Worm (Caenorhabditis elegans) whole organism, late embryonic: ENCODE data around the gene Y51B9A.14.

Experiments used
- F13H6.1 ChIP-seq: sonication (generic microtip); optimal IDR thresholded peaks from 2 replicates; lab custom pipeline; 2016; ENCODE audit warnings: missing genetic modification characterization, missing compliant biosample characterization
- T23F11.4 ChIP-seq: fragments of 200-800 bp; sonication (Bioruptor generic); optimal IDR thresholded peaks from 2 replicates; lab custom pipeline; 2018; ENCODE audit warnings: mild to moderate bottlenecking, missing genetic modification characterization, missing compliant biosample characterization
- ceh-14 ChIP-seq: sonication (generic microtip); optimal IDR thresholded peaks from 2 replicates; lab custom pipeline; 2016; ENCODE audit warnings: missing genotype, missing genetic modification characterization, missing compliant biosample characterization
- ceh-18 ChIP-seq: sonication (generic microtip); optimal IDR thresholded peaks from 2 replicates; lab custom pipeline; 2016; ENCODE audit warnings: missing genetic modification characterization, missing compliant biosample characterization
- dmd-4 ChIP-seq: sonication (generic microtip); optimal IDR thresholded peaks from 2 replicates; lab custom pipeline; 2016; ENCODE audit warnings: borderline replicate concordance, missing genetic modification characterization, missing compliant biosample characterization
- dve-1 ChIP-seq: sonication (generic microtip); optimal IDR thresholded peaks from 2 replicates; lab custom pipeline; 2017; ENCODE audit warnings: antibody characterized with exemption, mild to moderate bottlenecking, missing genetic modification characterization, missing compliant biosample characterization
- hlh-30 ChIP-seq: sonication (generic microtip); optimal IDR thresholded peaks from 2 replicates; lab custom pipeline; 2017; ENCODE audit warnings: antibody characterized with exemption, missing genetic modification characterization, missing compliant biosample characterization; ENCODE audit not compliant: insufficient read depth
- nfya-1 ChIP-seq: sonication (generic microtip); optimal IDR thresholded peaks from 2 replicates; lab custom pipeline; 2017; ENCODE audit warnings: missing genetic modification characterization, mild to moderate bottlenecking, missing compliant biosample characterization, antibody characterized with exemption, moderate library complexity
- sox-4 ChIP-seq: sonication (generic microtip); optimal IDR thresholded peaks from 2 replicates; lab custom pipeline; 2017; ENCODE audit warnings: mild to moderate bottlenecking, missing genetic modification characterization, inconsistent platforms, missing compliant biosample characterization
- zip-5 ChIP-seq: sonication (generic microtip); optimal IDR thresholded peaks from 2 replicates; lab custom pipeline; 2016; ENCODE audit warnings: missing genetic modification characterization, missing compliant biosample characterization

- TF ChIP-seq zip-5 (tag; lab: Kevin White, UChicago) (no peak), dmd-4 (no peak), sox-4 (tag; lab: Kevin White, UChicago) (no peak), dve-1 (tag; lab: Kevin White, UChicago) (no peak), nfya-1 (tag; lab: Kevin White, UChicago) (no peak), ceh-14 (no peak), F13H6.1 (no peak), T23F11.4 (GFP tag; lab: Kevin White, UChicago) (no peak), ceh-18 (tag; lab: Kevin White, UChicago) (no peak), hlh-30 (tag; lab: Kevin White, UChicago) (no peak)
Measured at ce11 chrII:9411497-9411896, 13.2 kb upstream of the Y51B9A.14 start, which contains the start of gene M176.9.
